Worm (Caenorhabditis elegans) whole organism, midembryonic: Measurements from ENCODE around the gene ZC374.2.

Experiments used
- T22C8.4 ChIP-seq: fragments of 200-800 bp; sonication (Bioruptor generic); IDR thresholded peaks from 2 replicates; pipeline ENCODE4 v1.3.6; 2022; ENCODE audit warnings: missing genetic modification characterization, missing compliant biosample characterization
- cog-1 ChIP-seq: sonication (generic microtip); optimal IDR thresholded peaks from 2 replicates; lab custom pipeline; 2016; ENCODE audit warnings: missing genetic modification characterization, missing compliant biosample characterization
- flt-1 ChIP-seq: fragments of 200-800 bp; sonication (Bioruptor generic); IDR thresholded peaks from 2 replicates; pipeline ENCODE4 v1.3.6; 2022; ENCODE audit warnings: missing genetic modification characterization, missing compliant biosample characterization
- med-1 ChIP-seq: sonication (generic microtip); optimal IDR thresholded peaks from 2 replicates; lab custom pipeline; 2017; ENCODE audit warnings: missing genetic modification characterization, mild to moderate bottlenecking, missing compliant biosample characterization, antibody characterized with exemption, missing genetic modification reagents; ENCODE audit not compliant: insufficient read depth
- tab-1 ChIP-seq: fragments of 200-800 bp; sonication (Bioruptor generic); IDR thresholded peaks from 2 replicates; pipeline ENCODE4 v1.3.6; 2022; ENCODE audit warnings: missing genetic modification characterization, missing compliant biosample characterization
- ztf-23 ChIP-seq: fragments of 200-800 bp; sonication (Bioruptor generic); IDR thresholded peaks from 2 replicates; pipeline ENCODE4 v1.3.6; 2022; ENCODE audit warnings: missing genetic modification reagents, missing genetic modification characterization, missing compliant biosample characterization
- ztf-29 ChIP-seq: fragments of 200-800 bp; sonication (Bioruptor generic); IDR thresholded peaks from 2 replicates; pipeline ENCODE4 v1.3.6; 2022; ENCODE audit warnings: missing genetic modification reagents, missing genetic modification characterization, missing compliant biosample characterization

DNA sequence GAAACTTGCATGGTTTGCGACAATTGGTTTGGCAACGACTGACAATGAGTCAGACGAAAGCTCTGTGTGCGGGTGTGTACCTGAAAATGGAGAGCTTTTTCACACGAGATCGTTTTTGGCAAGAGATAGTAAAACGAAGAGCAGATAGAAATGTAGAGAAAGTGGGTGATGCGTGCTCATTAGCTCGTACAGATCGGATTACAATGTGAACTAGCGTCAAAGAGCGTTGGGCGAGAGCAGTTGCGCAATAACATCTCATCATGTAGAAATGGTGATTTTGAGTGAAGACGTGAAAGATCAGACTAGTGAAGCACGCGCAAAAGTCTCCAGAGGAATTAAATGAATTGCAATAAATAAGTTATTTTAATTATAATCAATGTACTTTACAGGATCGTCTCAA, 47.9 kb upstream of the ZC374.2 start, which contains the start of gene flp-2:
- no peak for TF ChIP-seq ztf-23 (GFP tag; lab: Robert Waterston, UW)
- TF ChIP-seq ztf-29 (GFP tag; lab: Robert Waterston, UW) = no peak
- TF ChIP-seq tab-1 (GFP tag; lab: Robert Waterston, UW) = no peak
- TF ChIP-seq flt-1 (GFP tag; lab: Robert Waterston, UW) = no peak
- no peak for TF ChIP-seq cog-1 (tag; lab: Kevin White, UChicago)
- TF ChIP-seq med-1 = no peak
- TF ChIP-seq T22C8.4 (GFP tag; lab: Robert Waterston, UW) = no peak
